Worm (Caenorhabditis elegans) whole organism, early embryonic: Measurements from ENCODE around the gene pdha-1.
A peak's percentile ranks its signal among the peaks of the same experiment; 100 is the strongest.

Experiments used
- B0310.2 ChIP-seq: sonication (generic microtip); optimal IDR thresholded peaks from 2 replicates; lab custom pipeline; 2016; ENCODE audit warnings: mild to moderate bottlenecking, missing genetic modification characterization, missing compliant biosample characterization
- F13C5.2 ChIP-seq: sonication (generic microtip); optimal IDR thresholded peaks from 2 replicates; lab custom pipeline; 2017; ENCODE audit warnings: mild to moderate bottlenecking, missing genetic modification characterization, inconsistent platforms, missing compliant biosample characterization
- aly-1 ChIP-seq: sonication (generic microtip); optimal IDR thresholded peaks from 2 replicates; lab custom pipeline; 2016; ENCODE audit warnings: missing genetic modification characterization, missing compliant biosample characterization
- ama-1 ChIP-seq: fragments of 150-350 bp; optimal IDR thresholded peaks from 2 replicates; lab custom pipeline; 2014
- ceh-13 ChIP-seq: fragments of 200-800 bp; sonication (Bioruptor generic); optimal IDR thresholded peaks from 2 replicates; lab custom pipeline; 2018; ENCODE audit warnings: mild to moderate bottlenecking, missing genetic modification characterization, missing compliant biosample characterization
- ceh-36 ChIP-seq: sonication (generic microtip); optimal IDR thresholded peaks from 2 replicates; lab custom pipeline; 2016; ENCODE audit warnings: missing genetic modification characterization, inconsistent platforms, missing compliant biosample characterization
- ets-7 ChIP-seq: sonication (generic microtip); optimal IDR thresholded peaks from 2 replicates; lab custom pipeline; 2016; ENCODE audit warnings: missing genotype, missing genetic modification characterization, missing compliant biosample characterization
- flt-1 ChIP-seq: fragments of 200-800 bp; sonication (Bioruptor generic); IDR thresholded peaks from 2 replicates; pipeline ENCODE4 v1.3.6; 2022; ENCODE audit warnings: missing genetic modification characterization, missing compliant biosample characterization
- hmbx-1 ChIP-seq: sonication (generic microtip); optimal IDR thresholded peaks from 2 replicates; lab custom pipeline; 2016; ENCODE audit warnings: mild to moderate bottlenecking, missing genetic modification characterization, missing compliant biosample characterization
- hmg-4 ChIP-seq: fragments of 200-800 bp; sonication (Bioruptor generic); optimal IDR thresholded peaks from 2 replicates; lab custom pipeline; 2018; ENCODE audit warnings: mild to moderate bottlenecking, missing genetic modification characterization, missing compliant biosample characterization
- hnd-1 ChIP-seq: sonication (generic microtip); optimal IDR thresholded peaks from 2 replicates; lab custom pipeline; 2016; ENCODE audit warnings: missing genetic modification characterization, missing compliant biosample characterization
- pes-1 ChIP-seq: fragments of 200-800 bp; sonication (Bioruptor generic); IDR thresholded peaks from 2 replicates; pipeline ENCODE4 v1.3.6; 2022; ENCODE audit warnings: missing genetic modification reagents, missing genetic modification characterization, missing compliant biosample characterization
- scrt-1 ChIP-seq: fragments of 200-800 bp; sonication (Bioruptor generic); IDR thresholded peaks from 2 replicates; pipeline ENCODE4 v1.3.6; 2022; ENCODE audit warnings: missing genetic modification characterization, missing compliant biosample characterization
- sea-1 ChIP-seq: fragments of 200-800 bp; sonication (Bioruptor generic); conservative IDR thresholded peaks from 2 replicates; pipeline ENCODE4 v1.3.6; 2022; ENCODE audit warnings: missing genetic modification characterization, missing compliant biosample characterization
- tbx-11 ChIP-seq: fragments of 200-800 bp; sonication (Bioruptor generic); IDR thresholded peaks from 2 replicates; pipeline ENCODE4 v1.3.6; 2022; ENCODE audit warnings: missing genetic modification characterization, missing compliant biosample characterization
- tbx-37 ChIP-seq: fragments of 200-800 bp; sonication (Bioruptor generic); conservative IDR thresholded peaks from 2 replicates; pipeline ENCODE4 v1.3.6; 2022; ENCODE audit warnings: missing genetic modification reagents, missing genetic modification characterization, missing compliant biosample characterization
- tra-4 ChIP-seq: sonication (generic microtip); optimal IDR thresholded peaks from 2 replicates; lab custom pipeline; 2017; ENCODE audit warnings: missing genetic modification characterization, missing compliant biosample characterization

pdha-1 gene

ce11 chrII:8099212-8099784 lies 33.2 kb downstream of the pdha-1 start:
- TF ChIP-seq hnd-1 (tag; lab: Kevin White, UChicago) (no peak), ceh-36 (tag; lab: Kevin White, UChicago) (no peak), hmg-4 (GFP tag; lab: Kevin White, UChicago) (no peak), tra-4 (tag; lab: Kevin White, UChicago) (no peak), tbx-37 (no peak), pes-1 (GFP tag; lab: Robert Waterston, UW) (no peak), hmbx-1 (tag; lab: Kevin White, UChicago) (no peak), tbx-11 (GFP tag; lab: Robert Waterston, UW) (no peak), ceh-13 (GFP tag; lab: Kevin White, UChicago) (no peak), flt-1 (GFP tag; lab: Robert Waterston, UW) (no peak), aly-1 (tag; lab: Kevin White, UChicago) (no peak), F13C5.2 (tag; lab: Kevin White, UChicago) (no peak), ama-1 (lab: Kevin White, UChicago) (no peak)

- TF ChIP-seq hmbx-1 (tag; lab: Kevin White, UChicago) (no peak), ets-7 (tag; lab: Kevin White, UChicago) (no peak), tra-4 (tag; lab: Kevin White, UChicago) (no peak), B0310.2 (tag; lab: Kevin White, UChicago) (no peak), scrt-1 (GFP tag; lab: Robert Waterston, UW) (no peak), F13C5.2 (tag; lab: Kevin White, UChicago) (no peak), ceh-36 (tag; lab: Kevin White, UChicago) (no peak), ama-1 (lab: Kevin White, UChicago) (no peak), tbx-11 (GFP tag; lab: Robert Waterston, UW) (no peak), ceh-13 (GFP tag; lab: Kevin White, UChicago) (no peak), flt-1 (GFP tag; lab: Robert Waterston, UW) (no peak), hnd-1 (tag; lab: Kevin White, UChicago) (no peak), pes-1 (GFP tag; lab: Robert Waterston, UW) (no peak), sea-1 (GFP tag; lab: Robert Waterston, UW) (no peak), aly-1 (tag; lab: Kevin White, UChicago) (no peak), tbx-37 (no peak)
These were observed 36.0 kb downstream of the pdha-1 start, which contains the start of gene sre-2 for ce11 chrII:8102041-8102440. TSS of gene sre-2 (minus strand) at chrII:8102141.

- no peak for TF ChIP-seq F13C5.2 (tag; lab: Kevin White, UChicago)
- no peak for TF ChIP-seq flt-1 (GFP tag; lab: Robert Waterston, UW)
- no peak for TF ChIP-seq ceh-36 (tag; lab: Kevin White, UChicago)
- no peak for TF ChIP-seq aly-1 (tag; lab: Kevin White, UChicago)
These were observed 38.9 kb downstream of the pdha-1 start, which contains the start of gene sfxn-5 for ce11 chrII:8104998-8105397. TSS of gene sfxn-5 (minus strand) at chrII:8105052.

ce11 chrII:8106921-8107695 lies 41.0 kb downstream of the pdha-1 start, which contains the start of the genes chst-1 and C41C4.9:
TSS of gene chst-1 (minus strand) at chrII:8106971.
TSS of gene C41C4.9 (plus strand) at chrII:8107645.
- no peak; the same call in 1 of the 2 replicates for TF ChIP-seq pes-1 (GFP tag; lab: Robert Waterston, UW)
- peak; percentile 94 for TF ChIP-seq scrt-1 (GFP tag; lab: Robert Waterston, UW)
- peak; percentile 91 for TF ChIP-seq ceh-13 (GFP tag; lab: Kevin White, UChicago)
- TF ChIP-seq ets-7 (tag; lab: Kevin White, UChicago) = peak; percentile 92
- TF ChIP-seq tra-4 (tag; lab: Kevin White, UChicago) = peak; percentile 80
- TF ChIP-seq hmg-4 (GFP tag; lab: Kevin White, UChicago) = peak; percentile 98
- TF ChIP-seq flt-1 (GFP tag; lab: Robert Waterston, UW) = peak; percentile 96
- peak; percentile 88 for TF ChIP-seq hnd-1 (tag; lab: Kevin White, UChicago)
- peak; percentile 96 for TF ChIP-seq sea-1 (GFP tag; lab: Robert Waterston, UW)
- peak; percentile 90 for TF ChIP-seq tbx-37
- no peak for TF ChIP-seq ama-1 (lab: Kevin White, UChicago)
- TF ChIP-seq hmbx-1 (tag; lab: Kevin White, UChicago) = peak; percentile 79
- TF ChIP-seq B0310.2 (tag; lab: Kevin White, UChicago) = peak; percentile 92
- peak; percentile 92 for TF ChIP-seq F13C5.2 (tag; lab: Kevin White, UChicago)
- peak; percentile 94 for TF ChIP-seq ceh-36 (tag; lab: Kevin White, UChicago)
- TF ChIP-seq tbx-11 (GFP tag; lab: Robert Waterston, UW) = peak; percentile 95
- TF ChIP-seq aly-1 (tag; lab: Kevin White, UChicago) = peak; percentile 94

- TF ChIP-seq ceh-13 (GFP tag; lab: Kevin White, UChicago) (no peak), hmg-4 (GFP tag; lab: Kevin White, UChicago) (no peak), ama-1 (lab: Kevin White, UChicago) (no peak), ceh-36 (tag; lab: Kevin White, UChicago) (no peak), tbx-11 (GFP tag; lab: Robert Waterston, UW) (no peak), B0310.2 (tag; lab: Kevin White, UChicago) (no peak), aly-1 (tag; lab: Kevin White, UChicago) (no peak), sea-1 (GFP tag; lab: Robert Waterston, UW) (no peak), ets-7 (tag; lab: Kevin White, UChicago) (no peak), pes-1 (GFP tag; lab: Robert Waterston, UW) (no peak), hmbx-1 (tag; lab: Kevin White, UChicago) (no peak), tra-4 (tag; lab: Kevin White, UChicago) (no peak), scrt-1 (GFP tag; lab: Robert Waterston, UW) (no peak), hnd-1 (tag; lab: Kevin White, UChicago) (no peak), F13C5.2 (tag; lab: Kevin White, UChicago) (no peak)
These were observed 46.0 kb downstream of the pdha-1 start, which contains the start of gene lron-4 for ce11 chrII:8112063-8112462. TSS of gene lron-4 (minus strand) at chrII:8112163.
